Fruit fly (Drosophila melanogaster): ENCODE measurements around the gene nmd.

The nmd gene

DNA sequence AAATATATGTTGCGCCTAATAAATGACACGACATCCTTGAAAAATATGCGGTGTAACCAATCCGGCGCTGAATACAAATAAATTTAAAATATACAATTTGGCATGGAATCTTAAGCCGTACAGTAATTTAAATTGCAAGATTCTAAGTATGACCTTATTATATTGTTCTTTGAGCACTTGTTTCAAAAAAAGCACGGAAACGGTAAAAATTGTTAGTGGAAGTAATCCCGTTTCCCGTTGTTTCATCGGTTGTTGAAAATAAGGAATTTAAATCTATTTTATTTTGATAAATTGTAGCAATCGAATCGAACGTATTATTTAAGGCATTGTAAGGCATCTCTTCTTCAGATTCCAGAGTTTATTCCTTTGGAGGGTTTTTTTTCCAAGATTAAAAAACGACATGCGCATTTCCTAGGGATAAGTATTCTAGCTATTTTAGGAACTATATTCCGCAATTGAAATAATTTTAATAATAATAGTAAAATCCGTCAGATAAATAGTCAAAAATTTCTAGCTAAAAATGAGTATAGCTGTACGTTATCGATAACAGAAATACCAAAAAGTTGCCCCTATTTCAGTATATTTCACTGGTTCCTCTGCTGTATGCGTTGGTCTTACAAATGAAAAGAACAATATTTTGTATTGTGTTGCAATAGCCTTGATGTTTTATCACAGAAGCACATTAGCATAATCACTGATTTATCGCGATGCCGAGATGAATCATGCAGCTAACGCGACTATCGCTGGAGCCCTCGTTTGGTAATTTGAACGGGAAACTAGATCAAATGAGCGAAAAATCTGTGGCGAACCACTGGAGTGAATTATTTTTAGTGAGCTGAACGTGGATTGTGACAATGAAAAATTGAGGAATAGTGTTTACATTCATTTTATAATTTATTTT lies 29.6 kb upstream of the nmd start, which contains the start of gene GATAd:
TSS of gene GATAd (plus strand) at position 644 of the 901 bp plus-strand sequence.
- TF ChIP-seq pan (optimal IDR thresholded peaks at IDR 0.05) (no peak), sage (GFP tag; optimal IDR thresholded peaks at IDR 0.05) (no peak), tai (GFP tag; optimal IDR thresholded peaks at IDR 0.05) (no peak), ey (GFP tag; optimal IDR thresholded peaks at IDR 0.05) (no peak), Myc (optimal IDR thresholded peaks at IDR 0.05) (peak; percentile 71), Rel (GFP tag; optimal IDR thresholded peaks at IDR 0.05) (no peak), Rel (tag; optimal IDR thresholded peaks at IDR 0.05) (peak; percentile 35), CrebA (GFP tag; optimal IDR thresholded peaks at IDR 0.05; ENCODE audit: borderline replicate concordance) (no peak), Mio (GFP tag; optimal IDR thresholded peaks at IDR 0.05) (no peak), Hr78 (GFP tag; optimal IDR thresholded peaks at IDR 0.05) (no peak), woc (GFP tag; optimal IDR thresholded peaks at IDR 0.05) (peak; percentile 2), brk (GFP tag; optimal IDR thresholded peaks at IDR 0.05) (peak; percentile 56), GATAd (GFP tag; optimal IDR thresholded peaks at IDR 0.05) (no peak), usp (GFP tag; optimal IDR thresholded peaks at IDR 0.05) (no peak), rgr (GFP tag; optimal IDR thresholded peaks at IDR 0.05) (no peak), h (GFP tag; optimal IDR thresholded peaks at IDR 0.05) (no peak), Hr83 (GFP tag; optimal IDR thresholded peaks at IDR 0.05; ENCODE audit: poor library complexity, severe bottlenecking) (peak; percentile 50), Dfd (GFP tag; optimal IDR thresholded peaks at IDR 0.05) (no peak)

DNA sequence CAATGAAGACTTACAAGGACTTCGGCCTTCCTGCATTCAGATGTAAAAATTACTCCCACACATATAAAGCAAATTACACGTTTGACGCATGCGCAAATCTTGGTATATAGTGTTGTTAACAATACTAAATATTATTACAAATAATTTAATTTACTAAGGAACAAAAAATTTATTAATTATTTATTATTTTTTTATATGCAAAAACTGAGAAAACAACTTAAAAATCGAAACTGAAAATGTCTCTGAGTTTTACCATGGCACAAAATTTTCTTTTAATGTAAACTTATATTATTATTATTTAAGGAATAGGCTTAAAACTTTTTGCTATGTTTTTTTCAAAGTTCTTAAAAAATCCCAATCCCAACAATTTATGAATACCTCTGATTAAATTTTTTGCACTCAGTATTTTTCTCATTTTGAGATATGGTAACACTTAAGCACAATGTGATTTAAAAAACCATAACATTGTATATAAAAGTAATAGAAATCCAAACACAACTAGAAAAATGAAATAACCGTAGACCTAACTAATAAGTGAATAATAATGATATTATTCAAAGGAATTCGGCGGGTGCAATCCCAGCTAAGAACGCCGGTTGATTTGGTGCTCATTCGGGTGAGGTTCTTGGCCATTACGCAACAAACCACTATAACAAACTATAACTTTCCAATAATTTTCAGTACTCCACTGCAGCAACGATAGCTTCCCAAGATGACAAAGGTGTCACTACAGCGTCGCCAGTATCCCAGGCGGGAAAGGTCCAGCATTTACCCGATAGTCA lies 27.5 kb upstream of the nmd start, which contains the start of the genes Schip1 and Cox10:
TSS of gene Schip1 (minus strand) at position 51 of the 782 bp plus-strand sequence.
TSS of gene Cox10 (plus strand) at position 406 of the 782 bp plus-strand sequence.
- TF ChIP-seq CG32264 (GFP tag; optimal IDR thresholded peaks at IDR 0.05) = no peak
- no peak for TF ChIP-seq foxo (GFP tag; optimal IDR thresholded peaks at IDR 0.05)
- TF ChIP-seq woc (GFP tag; optimal IDR thresholded peaks at IDR 0.05) = no peak
- no peak for TF ChIP-seq dmrt93B (GFP tag; optimal IDR thresholded peaks at IDR 0.05)
- TF ChIP-seq Vsx2 (GFP tag; optimal IDR thresholded peaks at IDR 0.05; ENCODE audit: partially characterized antibody) = no peak
- TF ChIP-seq Hnf4 (GFP tag; optimal IDR thresholded peaks at IDR 0.05) = no peak
- no peak for TF ChIP-seq lola (GFP tag; optimal IDR thresholded peaks at IDR 0.05)
- no peak for TF ChIP-seq brk (GFP tag; optimal IDR thresholded peaks at IDR 0.05)
- TF ChIP-seq OdsH (GFP tag; optimal IDR thresholded peaks at IDR 0.05) = no peak

DNA sequence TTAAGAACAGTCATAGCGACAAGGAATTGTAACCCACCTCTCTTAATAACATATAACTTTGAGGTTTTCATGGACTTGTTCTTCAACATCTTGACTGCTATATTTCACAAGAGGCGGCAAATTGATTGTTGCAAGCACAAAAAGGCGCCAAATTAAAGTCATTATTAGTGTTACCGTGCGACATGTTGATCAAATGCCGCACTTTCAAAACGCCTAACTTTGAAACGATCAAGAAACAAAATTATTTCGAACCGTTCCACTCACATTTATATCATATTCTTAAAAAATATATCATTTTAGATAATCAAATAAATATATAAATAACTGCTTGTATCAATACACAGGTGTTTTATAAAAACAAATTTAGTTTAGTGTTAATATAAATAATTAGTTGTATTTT lies 24.0 kb upstream of the nmd start, which contains the start of gene RnrL:
TSS of gene RnrL (minus strand) at position 154 of the 400 bp plus-strand sequence.
- no peak for TF ChIP-seq fru (GFP tag; optimal IDR thresholded peaks at IDR 0.05)
- TF ChIP-seq CG32264 (GFP tag; optimal IDR thresholded peaks at IDR 0.05) = no peak
- TF ChIP-seq lola (GFP tag; optimal IDR thresholded peaks at IDR 0.05) = no peak
- TF ChIP-seq Rel (GFP tag; optimal IDR thresholded peaks at IDR 0.05) = no peak
- no peak for TF ChIP-seq Rel (tag; optimal IDR thresholded peaks at IDR 0.05)
- TF ChIP-seq woc (GFP tag; optimal IDR thresholded peaks at IDR 0.05) = no peak
- no peak for TF ChIP-seq N (GFP tag; optimal IDR thresholded peaks at IDR 0.05)
- TF ChIP-seq h (GFP tag; optimal IDR thresholded peaks at IDR 0.05) = no peak
- no peak for TF ChIP-seq psq (GFP tag; optimal IDR thresholded peaks at IDR 0.05)
- no peak for TF ChIP-seq ey (GFP tag; optimal IDR thresholded peaks at IDR 0.05)
- no peak for TF ChIP-seq rgr (GFP tag; optimal IDR thresholded peaks at IDR 0.05)
- no peak for TF ChIP-seq HLH106 (tag; optimal IDR thresholded peaks at IDR 0.05)
- TF ChIP-seq dl (GFP tag; optimal IDR thresholded peaks at IDR 0.05; ENCODE audit: insufficient read depth in 1 of 2, partially characterized antibody in 2 of 2) = no peak
- no peak for TF ChIP-seq Dif (GFP tag; optimal IDR thresholded peaks at IDR 0.05; ENCODE audit: partially characterized antibody)
- TF ChIP-seq Abd-B (GFP tag; optimal IDR thresholded peaks at IDR 0.05) = no peak
- TF ChIP-seq Dfd (GFP tag; optimal IDR thresholded peaks at IDR 0.05) = no peak

Measured in whole organism, wandering third instar larva.